Worm (Caenorhabditis elegans) whole organism, L2 larva: Measurements from ENCODE around the gene usip-1.

Source experiments
- C34F6.9 ChIP-seq: fragments of 150-350 bp; optimal IDR thresholded peaks from 2 replicates; lab custom pipeline; 2014; ENCODE audit warnings: missing biosample characterization, missing genetic modification characterization
- F13H6.1 ChIP-seq: sonication (generic microtip); optimal IDR thresholded peaks from 2 replicates; lab custom pipeline; 2016; ENCODE audit warnings: missing genetic modification characterization, missing compliant biosample characterization
- R02D3.7 ChIP-seq: fragments of 150-350 bp; optimal IDR thresholded peaks from 2 replicates; lab custom pipeline; 2014; ENCODE audit warnings: missing biosample characterization, missing genetic modification characterization
- Y55F3AM.14 ChIP-seq: fragments of 200-800 bp; sonication (Bioruptor generic); optimal IDR thresholded peaks from 2 replicates; lab custom pipeline; 2018; ENCODE audit warnings: mild to moderate bottlenecking, missing genetic modification characterization, missing compliant biosample characterization
- ZK546.5 ChIP-seq: sonication (generic microtip); optimal IDR thresholded peaks from 2 replicates; lab custom pipeline; 2017; ENCODE audit warnings: missing biosample characterization, missing genetic modification characterization
- alr-1 ChIP-seq: fragments of 150-350 bp; optimal IDR thresholded peaks from 2 replicates; lab custom pipeline; 2014; ENCODE audit warnings: missing biosample characterization, missing genetic modification characterization
- aly-2 ChIP-seq: fragments of 150-350 bp; optimal IDR thresholded peaks from 2 replicates; lab custom pipeline; 2014; ENCODE audit warnings: missing biosample characterization, missing genetic modification characterization
- blmp-1 ChIP-seq: sonication (generic microtip); optimal IDR thresholded peaks from 2 replicates; lab custom pipeline; 2017; ENCODE audit warnings: missing genetic modification characterization, mild to moderate bottlenecking, missing compliant biosample characterization, antibody characterized with exemption, moderate library complexity; ENCODE audit not compliant: insufficient read depth
- ceh-82 ChIP-seq: fragments of 150-350 bp; optimal IDR thresholded peaks from 2 replicates; lab custom pipeline; 2014; ENCODE audit warnings: missing biosample characterization, missing genetic modification characterization
- crh-2 ChIP-seq: sonication (generic microtip); optimal IDR thresholded peaks from 2 replicates; lab custom pipeline; 2017; ENCODE audit warnings: missing biosample characterization, missing genetic modification characterization
- elt-3 ChIP-seq: sonication (generic microtip); optimal IDR thresholded peaks from 2 replicates; lab custom pipeline; 2017; ENCODE audit warnings: missing biosample characterization, missing genetic modification characterization
- fos-1 ChIP-seq: fragments of 150-350 bp; optimal IDR thresholded peaks from 2 replicates; lab custom pipeline; 2014; ENCODE audit warnings: missing biosample characterization, missing genetic modification characterization
- gmeb-1 ChIP-seq: fragments of 150-350 bp; optimal IDR thresholded peaks from 2 replicates; lab custom pipeline; 2014; ENCODE audit warnings: missing biosample characterization, missing genetic modification characterization
- mab-5 ChIP-seq: fragments of 150-350 bp; optimal IDR thresholded peaks from 2 replicates; lab custom pipeline; 2014; ENCODE audit warnings: missing biosample characterization, missing genetic modification characterization
- nhr-10 ChIP-seq: sonication (generic microtip); optimal IDR thresholded peaks from 2 replicates; lab custom pipeline; 2017; ENCODE audit warnings: missing biosample characterization, missing genetic modification characterization
- nhr-11 ChIP-seq: fragments of 150-350 bp; optimal IDR thresholded peaks from 2 replicates; lab custom pipeline; 2014; ENCODE audit warnings: missing biosample characterization, missing genetic modification characterization
- nhr-12 ChIP-seq: fragments of 150-350 bp; optimal IDR thresholded peaks from 2 replicates; lab custom pipeline; 2014; ENCODE audit warnings: missing biosample characterization, missing genetic modification characterization
- nhr-21 ChIP-seq: fragments of 150-350 bp; optimal IDR thresholded peaks from 2 replicates; lab custom pipeline; 2014; ENCODE audit warnings: missing biosample characterization, missing genetic modification characterization
- nhr-23 ChIP-seq: fragments of 150-350 bp; optimal IDR thresholded peaks from 2 replicates; lab custom pipeline; 2014; ENCODE audit warnings: missing biosample characterization, missing genetic modification reagents, missing genetic modification characterization
- nhr-237 ChIP-seq: fragments of 150-350 bp; optimal IDR thresholded peaks from 2 replicates; lab custom pipeline; 2014; ENCODE audit warnings: missing biosample characterization, missing genetic modification characterization
- nhr-25 ChIP-seq: fragments of 150-350 bp; sonication (generic microtip); optimal IDR thresholded peaks from 3 replicates; lab custom pipeline; 2014; ENCODE audit warnings: missing biosample characterization, missing genetic modification characterization
- nhr-77 ChIP-seq: fragments of 150-350 bp; optimal IDR thresholded peaks from 2 replicates; lab custom pipeline; 2014; ENCODE audit warnings: missing biosample characterization, missing genetic modification characterization
- peb-1 ChIP-seq: fragments of 150-350 bp; optimal IDR thresholded peaks from 2 replicates; lab custom pipeline; 2014; ENCODE audit warnings: missing biosample characterization, missing genetic modification characterization
- sma-3 ChIP-seq: sonication (generic microtip); optimal IDR thresholded peaks from 2 replicates; lab custom pipeline; 2016; ENCODE audit warnings: missing genetic modification reagents, missing genetic modification characterization, missing compliant biosample characterization
- snpc-4 ChIP-seq: fragments of 150-350 bp; optimal IDR thresholded peaks from 2 replicates; lab custom pipeline; 2014; ENCODE audit warnings: missing biosample characterization, missing genetic modification characterization
- unc-39 ChIP-seq: fragments of 150-350 bp; optimal IDR thresholded peaks from 2 replicates; lab custom pipeline; 2014; ENCODE audit warnings: missing biosample characterization, missing genetic modification characterization
- unc-55 ChIP-seq: fragments of 150-350 bp; sonication (generic microtip); optimal IDR thresholded peaks from 3 replicates; lab custom pipeline; 2014; ENCODE audit warnings: missing biosample characterization, missing genetic modification reagents, missing genetic modification characterization
- unc-62 ChIP-seq: fragments of 150-350 bp; optimal IDR thresholded peaks from 2 replicates; lab custom pipeline; 2014; ENCODE audit warnings: missing biosample characterization, missing genetic modification reagents, missing genetic modification characterization
- zag-1 ChIP-seq: fragments of 150-350 bp; optimal IDR thresholded peaks from 2 replicates; lab custom pipeline; 2014; ENCODE audit warnings: missing biosample characterization, missing genetic modification characterization
- ztf-11 ChIP-seq: sonication (generic microtip); optimal IDR thresholded peaks from 2 replicates; lab custom pipeline; 2017; ENCODE audit warnings: missing biosample characterization, missing genetic modification characterization
- ztf-4 ChIP-seq: fragments of 150-350 bp; optimal IDR thresholded peaks from 2 replicates; lab custom pipeline; 2014; ENCODE audit warnings: missing biosample characterization, missing genetic modification characterization

usip-1 gene

ce11 chrV:12170114-12170513 is 13.9 kb downstream of the usip-1 start, which contains the start of gene ZK863.1:
ZK863.1 (minus strand) TSS chrV:12170214.
- no peak for TF ChIP-seq ztf-4 (tag; lab: Kevin White, UChicago)
- TF ChIP-seq blmp-1 (tag; lab: Kevin White, UChicago) = no peak
- TF ChIP-seq fos-1 (tag; lab: Kevin White, UChicago) = no peak
- no peak for TF ChIP-seq nhr-10 (tag; lab: Kevin White, UChicago)
- TF ChIP-seq C34F6.9 = no peak
- TF ChIP-seq unc-55 = no peak
- no peak for TF ChIP-seq ZK546.5
- no peak for TF ChIP-seq nhr-21 (tag; lab: Kevin White, UChicago)
- no peak for TF ChIP-seq F13H6.1 (tag; lab: Kevin White, UChicago)
- TF ChIP-seq alr-1 (tag; lab: Kevin White, UChicago) = no peak
- TF ChIP-seq sma-3 (GFP tag; lab: Kevin White, UChicago) = no peak
- TF ChIP-seq nhr-77 (tag; lab: Kevin White, UChicago) = no peak
- no peak for TF ChIP-seq aly-2 (tag; lab: Kevin White, UChicago)
- no peak for TF ChIP-seq unc-62

- TF ChIP-seq nhr-23 (tag; lab: Kevin White, UChicago) (no peak), unc-55 (peak; percentile 18)
These were observed 16.3 kb downstream of the usip-1 start, which contains the start of gene col-37 for ce11 chrV:12167653-12168052. col-37 (minus strand) TSS chrV:12167753.

- TF ChIP-seq F13H6.1 (tag; lab: Kevin White, UChicago) = no peak
- TF ChIP-seq unc-62 = no peak
- TF ChIP-seq nhr-10 (tag; lab: Kevin White, UChicago) = no peak
- TF ChIP-seq nhr-77 (tag; lab: Kevin White, UChicago) = no peak
- no peak for TF ChIP-seq R02D3.7 (tag; lab: Kevin White, UChicago)
- TF ChIP-seq mab-5 (tag; lab: Kevin White, UChicago) = no peak
- TF ChIP-seq Y55F3AM.14 (GFP tag; lab: Kevin White, UChicago) = no peak
- TF ChIP-seq nhr-11 (tag; lab: Kevin White, UChicago) = no peak
- TF ChIP-seq nhr-21 (tag; lab: Kevin White, UChicago) = no peak
- TF ChIP-seq unc-39 (tag; lab: Kevin White, UChicago) = no peak
- no peak for TF ChIP-seq peb-1 (tag; lab: Kevin White, UChicago)
- TF ChIP-seq nhr-12 (tag; lab: Kevin White, UChicago) = no peak
- no peak for TF ChIP-seq ceh-82 (tag; lab: Kevin White, UChicago)
- no peak for TF ChIP-seq zag-1 (tag; lab: Kevin White, UChicago)
- TF ChIP-seq aly-2 (tag; lab: Kevin White, UChicago) = no peak
- TF ChIP-seq, all 48 proteins: peak for 0
These were observed 17.0 kb downstream of the usip-1 start for ce11 chrV:12167031-12167430.

- no peak for TF ChIP-seq snpc-4 (tag; lab: Kevin White, UChicago)
- no peak for TF ChIP-seq blmp-1 (tag; lab: Kevin White, UChicago)
- no peak for TF ChIP-seq R02D3.7 (tag; lab: Kevin White, UChicago)
These were observed 21.1 kb downstream of the usip-1 start, which contains the start of gene srj-4 for ce11 chrV:12162906-12163305. srj-4 (plus strand) TSS chrV:12163206.

- no peak for TF ChIP-seq nhr-25 (tag; lab: Kevin White, UChicago)
- TF ChIP-seq nhr-237 (tag; lab: Kevin White, UChicago) = no peak
- no peak for TF ChIP-seq aly-2 (tag; lab: Kevin White, UChicago)
- no peak for TF ChIP-seq crh-2
- no peak for TF ChIP-seq Y55F3AM.14 (GFP tag; lab: Kevin White, UChicago)
- no peak for TF ChIP-seq mab-5 (tag; lab: Kevin White, UChicago)
- no peak for TF ChIP-seq nhr-12 (tag; lab: Kevin White, UChicago)
- TF ChIP-seq C34F6.9 = no peak
- no peak for TF ChIP-seq elt-3 (tag; lab: Kevin White, UChicago)
- no peak for TF ChIP-seq fos-1 (tag; lab: Kevin White, UChicago)
- TF ChIP-seq gmeb-1 = no peak
- TF ChIP-seq nhr-10 (tag; lab: Kevin White, UChicago) = no peak
These were observed 21.8 kb downstream of the usip-1 start, which contains the start of gene C27A7.5 for ce11 chrV:12162220-12162619. C27A7.5 (minus strand) TSS chrV:12162320.

ce11 chrV:12161157-12161556 is 22.8 kb downstream of the usip-1 start:
- TF ChIP-seq C34F6.9 (peak; percentile 56), ztf-11 (no peak), unc-55 (peak; percentile 79)
